Worm (Caenorhabditis elegans) whole organism, late embryonic: ENCODE measurements around the gene srbc-78.

ENCODE experiments used
- Y22D7AL.16 ChIP-seq: sonication (generic microtip); optimal IDR thresholded peaks from 2 replicates; lab custom pipeline; 2016; ENCODE audit warnings: missing genetic modification characterization, missing compliant biosample characterization
- ama-1 ChIP-seq: fragments of 150-350 bp; optimal IDR thresholded peaks from 2 replicates; lab custom pipeline; 2014
- ceh-48 ChIP-seq: sonication (generic microtip); optimal IDR thresholded peaks from 2 replicates; lab custom pipeline; 2016; ENCODE audit warnings: missing genetic modification characterization, inconsistent platforms, missing compliant biosample characterization
- dve-1 ChIP-seq: sonication (generic microtip); optimal IDR thresholded peaks from 2 replicates; lab custom pipeline; 2017; ENCODE audit warnings: antibody characterized with exemption, mild to moderate bottlenecking, missing genetic modification characterization, missing compliant biosample characterization
- fax-1 ChIP-seq: sonication (generic microtip); optimal IDR thresholded peaks from 2 replicates; lab custom pipeline; 2016; ENCODE audit warnings: missing genotype, missing genetic modification characterization, missing compliant biosample characterization
- hlh-13 ChIP-seq: fragments of 200-800 bp; sonication (Bioruptor generic); optimal IDR thresholded peaks from 2 replicates; lab custom pipeline; 2018; ENCODE audit warnings: mild to moderate bottlenecking, missing genetic modification characterization, missing compliant biosample characterization
- hlh-30 ChIP-seq: sonication (generic microtip); optimal IDR thresholded peaks from 2 replicates; lab custom pipeline; 2017; ENCODE audit warnings: antibody characterized with exemption, missing genetic modification characterization, missing compliant biosample characterization; ENCODE audit not compliant: insufficient read depth
- nhr-11 ChIP-seq: fragments of 150-350 bp; optimal IDR thresholded peaks from 2 replicates; lab custom pipeline; 2014; ENCODE audit warnings: missing biosample characterization, missing genetic modification characterization
- pha-4 ChIP-seq: fragments of 150-350 bp; optimal IDR thresholded peaks from 2 replicates; lab custom pipeline; 2018; ENCODE audit warnings: missing biosample characterization, missing genetic modification reagents, missing genetic modification characterization

DNA sequence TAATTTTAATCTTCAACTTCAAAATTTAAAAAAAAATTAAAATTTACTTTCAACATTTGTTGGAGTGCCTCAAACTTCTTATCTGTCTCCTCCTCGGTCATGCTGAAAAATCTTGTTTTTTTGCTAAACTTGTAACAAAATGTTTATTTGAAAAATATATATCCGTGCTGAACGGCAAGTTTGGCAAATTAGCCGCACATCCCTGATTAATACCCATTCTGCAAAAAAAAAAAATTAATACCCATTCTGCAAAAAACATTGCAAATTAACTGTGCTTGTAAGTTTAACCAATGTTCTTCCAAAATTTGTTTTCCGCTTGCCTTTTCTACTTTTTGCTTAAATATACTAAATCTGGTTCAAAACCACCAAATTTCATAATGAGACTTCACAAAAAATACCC is 35.9 kb downstream of the srbc-78 start, which contains the start of gene F48F5.6:
- TF ChIP-seq ama-1 (lab: Kevin White, UChicago): no peak
- TF ChIP-seq dve-1 (tag; lab: Kevin White, UChicago): no peak
- TF ChIP-seq hlh-13 (GFP tag; lab: Kevin White, UChicago): no peak
- TF ChIP-seq pha-4 (tag; lab: Kevin White, UChicago): no peak
- no peak for TF ChIP-seq ceh-48
- no peak for TF ChIP-seq hlh-30 (tag; lab: Kevin White, UChicago)
- no peak for TF ChIP-seq nhr-11 (tag; lab: Kevin White, UChicago)
- TF ChIP-seq fax-1 (tag; lab: Kevin White, UChicago): no peak
- TF ChIP-seq Y22D7AL.16 (tag; lab: Kevin White, UChicago): no peak
